Fruit fly (Drosophila melanogaster) whole organism, embryonic: ENCODE data around the gene CG17140.

Experiments
- Adf1 ChIP-seq: fragments of 200-800 bp; sonication (Bioruptor generic); IDR thresholded peaks from 2 replicates; pipeline ENCODE4 v1.3.6; 2022; ENCODE audit warnings: missing biosample characterization, missing genetic modification characterization
- Aef1 ChIP-seq: fragments of 200-800 bp; sonication (Bioruptor generic); IDR thresholded peaks from 3 replicates; pipeline ENCODE4 v1.3.6; 2022; ENCODE audit warnings: missing biosample characterization, missing genetic modification characterization
- Blimp-1 ChIP-seq: fragments of 200-800 bp; sonication (Bioruptor generic); optimal IDR thresholded peaks from 3 replicates; lab custom pipeline; 2018; ENCODE audit warnings: missing biosample characterization, missing genetic modification characterization, mild to moderate bottlenecking, moderate library complexity, missing genetic modification reagents
- CG10321 ChIP-seq: fragments of 200-800 bp; sonication (Bioruptor generic); IDR thresholded peaks from 2 replicates; pipeline ENCODE4 v1.3.6; 2022; ENCODE audit warnings: missing biosample characterization, missing genetic modification characterization
- CG10462 ChIP-seq: fragments of 200-800 bp; sonication (Bioruptor generic); optimal IDR thresholded peaks from 2 replicates; lab custom pipeline; 2016; ENCODE audit warnings: missing biosample characterization, missing genetic modification characterization
- CG11723 ChIP-seq: fragments of 200-800 bp; sonication (Bioruptor generic); optimal IDR thresholded peaks from 2 replicates; lab custom pipeline; 2017; ENCODE audit warnings: missing biosample characterization, mild to moderate bottlenecking, missing genetic modification characterization
- CG12942 ChIP-seq: fragments of 200-800 bp; sonication (Bioruptor generic); optimal IDR thresholded peaks from 3 replicates; lab custom pipeline; 2016; ENCODE audit warnings: missing biosample characterization, missing genetic modification characterization
- CG13123 ChIP-seq: fragments of 200-800 bp; sonication (Bioruptor generic); optimal IDR thresholded peaks from 2 replicates; lab custom pipeline; 2016; ENCODE audit warnings: missing biosample characterization, missing genetic modification characterization
- CG14050 ChIP-seq: fragments of 200-800 bp; sonication (Bioruptor generic); IDR thresholded peaks from 3 replicates; pipeline ENCODE4 v1.3.6; 2022; ENCODE audit warnings: missing biosample characterization, missing genetic modification characterization
- CG15601 ChIP-seq: fragments of 200-800 bp; sonication (Bioruptor generic); optimal IDR thresholded peaks from 3 replicates; lab custom pipeline; 2019; ENCODE audit warnings: missing biosample characterization, mild to moderate bottlenecking, missing genetic modification characterization, moderate library complexity
- CG1602 ChIP-seq: fragments of 200-800 bp; sonication (Bioruptor generic); optimal IDR thresholded peaks from 3 replicates; lab custom pipeline; 2016; ENCODE audit warnings: missing biosample characterization, missing genetic modification characterization
- CG18262 ChIP-seq: fragments of 200-800 bp; optimal IDR thresholded peaks from 3 replicates; lab custom pipeline; 2019; ENCODE audit warnings: missing biosample characterization, mild to moderate bottlenecking, missing genetic modification characterization, moderate library complexity
- CG2712 ChIP-seq: fragments of 200-800 bp; optimal IDR thresholded peaks from 3 replicates; lab custom pipeline; 2019; ENCODE audit warnings: missing biosample characterization, mild to moderate bottlenecking, missing genetic modification characterization, moderate library complexity
- CG30403 ChIP-seq: fragments of 200-800 bp; sonication (Bioruptor generic); optimal IDR thresholded peaks from 3 replicates; lab custom pipeline; 2016; ENCODE audit warnings: missing biosample characterization, missing genetic modification characterization
- CG31224 ChIP-seq: fragments of 200-800 bp; sonication (Bioruptor generic); IDR thresholded peaks from 2 replicates; pipeline ENCODE4 v1.3.6; 2022; ENCODE audit warnings: missing biosample characterization, missing genetic modification characterization
- CG3281 ChIP-seq: fragments of 200-800 bp; sonication (Bioruptor generic); optimal IDR thresholded peaks from 3 replicates; lab custom pipeline; 2017; ENCODE audit warnings: missing biosample characterization, mild to moderate bottlenecking, missing genetic modification characterization
- CG6254 ChIP-seq: fragments of 200-800 bp; sonication (Bioruptor generic); optimal IDR thresholded peaks from 3 replicates; lab custom pipeline; 2017; ENCODE audit warnings: mild to moderate bottlenecking, missing biosample characterization, missing genetic modification reagents, missing genetic modification characterization
- CG6272 ChIP-seq: fragments of 200-800 bp; sonication (Bioruptor generic); IDR thresholded peaks from 2 replicates; pipeline ENCODE4 v1.3.6; 2022; ENCODE audit warnings: missing biosample characterization, missing genetic modification characterization
- CG6765 ChIP-seq: fragments of 200-800 bp; sonication (Bioruptor generic); optimal IDR thresholded peaks from 3 replicates; lab custom pipeline; 2017; ENCODE audit warnings: missing biosample characterization, mild to moderate bottlenecking, missing genetic modification characterization
- CG7963 ChIP-seq: fragments of 200-800 bp; sonication (Bioruptor generic); IDR thresholded peaks from 3 replicates; pipeline ENCODE4 v1.3.6; 2022; ENCODE audit warnings: missing biosample characterization, missing genetic modification characterization; ENCODE audit not compliant: partially characterized antibody
- CG8089 ChIP-seq: fragments of 200-800 bp; sonication (Bioruptor generic); optimal IDR thresholded peaks from 3 replicates; lab custom pipeline; 2016; ENCODE audit warnings: missing biosample characterization, missing genetic modification characterization
- CTCF ChIP-seq: fragments of 200-800 bp; sonication (Bioruptor generic); optimal IDR thresholded peaks from 2 replicates; lab custom pipeline; 2017; ENCODE audit warnings: missing biosample characterization, mild to moderate bottlenecking, missing genetic modification characterization, moderate library complexity
- Camta ChIP-seq: fragments of 200-800 bp; sonication (Bioruptor generic); optimal IDR thresholded peaks from 2 replicates; lab custom pipeline; 2016; ENCODE audit warnings: missing biosample characterization, missing genetic modification characterization
- Deaf1 ChIP-seq: fragments of 200-800 bp; optimal IDR thresholded peaks from 3 replicates; lab custom pipeline; 2019; ENCODE audit warnings: missing biosample characterization, mild to moderate bottlenecking, missing genetic modification characterization, moderate library complexity
- Eip74EF ChIP-seq, 2 experiments: fragments of 200-800 bp in 1 of 2; fragments of >200 bp in 1 of 2; sonication (Bioruptor generic) in 1 of 2; optimal IDR thresholded peaks; 2 replicates each; lab custom pipeline; 2017 to 2019; ENCODE audit warnings: missing biosample characterization in 2 of 2, missing genetic modification characterization in 2 of 2, mild to moderate bottlenecking in 1 of 2, moderate library complexity in 1 of 2
- Ets65A ChIP-seq: fragments of 200-800 bp; sonication (Bioruptor generic); peaks from one replicate; lab custom pipeline; 2016; ENCODE audit warnings: missing biosample characterization, missing genetic modification characterization
- Hand ChIP-seq: fragments of 200-800 bp; sonication (Bioruptor generic); optimal IDR thresholded peaks from 2 replicates; lab custom pipeline; 2017; ENCODE audit warnings: mild to moderate bottlenecking, missing biosample characterization, missing genetic modification reagents, missing genetic modification characterization
- HmgZ ChIP-seq: fragments of 200-800 bp; sonication (Bioruptor generic); optimal IDR thresholded peaks from 2 replicates; lab custom pipeline; 2018; ENCODE audit warnings: missing biosample characterization, mild to moderate bottlenecking, missing genetic modification characterization
- Hmr ChIP-seq: fragments of 200-800 bp; sonication (Bioruptor generic); optimal IDR thresholded peaks from 3 replicates; lab custom pipeline; 2017; ENCODE audit warnings: mild to moderate bottlenecking, missing biosample characterization, missing genetic modification reagents, missing genetic modification characterization
- Hmx ChIP-seq: fragments of 200-800 bp; sonication (Bioruptor generic); optimal IDR thresholded peaks from 2 replicates; lab custom pipeline; 2016; ENCODE audit warnings: missing biosample characterization, missing genetic modification characterization
- NC2α ChIP-seq: fragments of 200-800 bp; sonication (Bioruptor generic); optimal IDR thresholded peaks from 2 replicates; lab custom pipeline; 2016; ENCODE audit warnings: missing biosample characterization, missing genetic modification characterization
- NC2β ChIP-seq: fragments of 200-800 bp; sonication (Bioruptor generic); optimal IDR thresholded peaks from 2 replicates; lab custom pipeline; 2016; ENCODE audit warnings: missing biosample characterization, missing genetic modification characterization
- NFAT ChIP-seq: fragments of 200-800 bp; sonication (Bioruptor generic); IDR thresholded peaks from 2 replicates; pipeline ENCODE4 v1.3.6; 2022; ENCODE audit warnings: missing biosample characterization, missing genetic modification characterization
- Optix ChIP-seq: fragments of 200-800 bp; sonication (Bioruptor generic); IDR thresholded peaks from 3 replicates; pipeline ENCODE4 v1.3.6; 2022; ENCODE audit warnings: missing biosample characterization, missing genetic modification characterization
- Spps ChIP-seq: fragments of 200-800 bp; sonication (Bioruptor generic); optimal IDR thresholded peaks from 2 replicates; lab custom pipeline; 2018; ENCODE audit warnings: missing biosample characterization, mild to moderate bottlenecking, missing genetic modification characterization
- Stat92E ChIP-seq, 3 experiments: fragments of >200 bp in 2 of 3; fragments of 200-800 bp in 1 of 3; sonication (Bioruptor generic) in 1 of 3; optimal IDR thresholded peaks; 2 replicates each; lab custom pipeline; 2017 to 2019; ENCODE audit warnings: missing biosample characterization in 3 of 3, missing genetic modification characterization in 3 of 3, mild to moderate bottlenecking in 1 of 3, moderate library complexity in 1 of 3
- TFAM ChIP-seq: fragments of 200-800 bp; sonication (Bioruptor generic); optimal IDR thresholded peaks from 2 replicates; lab custom pipeline; 2017; ENCODE audit warnings: missing biosample characterization, missing genetic modification characterization, inconsistent platforms
- Tbp ChIP-seq: fragments of >200 bp; optimal IDR thresholded peaks from 2 replicates; lab custom pipeline; 2018; ENCODE audit warnings: missing biosample characterization, missing genetic modification characterization
- bowl ChIP-seq: fragments of 200-800 bp; sonication (Bioruptor generic); IDR thresholded peaks from 2 replicates; pipeline ENCODE4 v1.3.6; 2022; ENCODE audit warnings: missing biosample characterization, missing genetic modification characterization
- cwo ChIP-seq: fragments of 200-800 bp; sonication (Bioruptor generic); optimal IDR thresholded peaks from 3 replicates; lab custom pipeline; 2017; ENCODE audit warnings: missing biosample characterization, missing genetic modification characterization, mild to moderate bottlenecking, moderate library complexity, missing genetic modification reagents
- dpn ChIP-seq, 2 experiments: fragments of 200-800 bp; sonication (Bioruptor generic); optimal IDR thresholded peaks; 3 replicates each; lab custom pipeline; 2016; ENCODE audit warnings: missing biosample characterization in 2 of 2, missing genetic modification characterization in 2 of 2
- gro ChIP-seq: fragments of 200-800 bp; sonication (Bioruptor generic); optimal IDR thresholded peaks from 2 replicates; lab custom pipeline; 2016; ENCODE audit warnings: missing biosample characterization, missing genetic modification characterization
- jing ChIP-seq: fragments of 200-800 bp; sonication (Bioruptor generic); optimal IDR thresholded peaks from 2 replicates; lab custom pipeline; 2018; ENCODE audit warnings: missing biosample characterization, mild to moderate bottlenecking, missing genetic modification characterization
- row ChIP-seq: fragments of 200-800 bp; sonication (Bioruptor generic); IDR thresholded peaks from 3 replicates; pipeline ENCODE4 v1.3.6; 2022; ENCODE audit warnings: missing biosample characterization, missing genetic modification characterization
- sc ChIP-seq, 3 experiments: fragments of >200 bp in 2 of 3; fragments of 200-800 bp in 1 of 3; sonication (Bioruptor generic) in 1 of 3; optimal IDR thresholded peaks; 2 replicates in 2 of 3; 3 replicates in 1 of 3; lab custom pipeline; 2017; ENCODE audit warnings: mild to moderate bottlenecking in 1 of 3, missing biosample characterization in 1 of 3, missing genetic modification characterization in 1 of 3, missing genetic modification reagents in 1 of 3
- sob ChIP-seq: fragments of 200-800 bp; sonication (Bioruptor generic); IDR thresholded peaks from 2 replicates; pipeline ENCODE4 v1.3.6; 2022; ENCODE audit warnings: missing biosample characterization, missing genetic modification characterization
- ssp ChIP-seq: fragments of 200-800 bp; sonication (Bioruptor generic); IDR thresholded peaks from 2 replicates; pipeline ENCODE4 v1.3.6; 2022; ENCODE audit warnings: missing biosample characterization, missing genetic modification characterization
- toy ChIP-seq: fragments of 200-800 bp; sonication (Bioruptor generic); IDR thresholded peaks from 2 replicates; pipeline ENCODE4 v1.3.6; 2022; ENCODE audit warnings: missing biosample characterization, missing genetic modification characterization
- zf30C ChIP-seq: fragments of 200-800 bp; sonication (Bioruptor generic); optimal IDR thresholded peaks from 3 replicates; lab custom pipeline; 2018; ENCODE audit warnings: missing biosample characterization, mild to moderate bottlenecking, missing genetic modification characterization

The CG17140 gene

dm6 chr2L:10858064-10859047 is 12.9 kb upstream of the CG17140 start, which contains the start of the genes aurB and Stam (continued):
- TF ChIP-seq Eip74EF (GFP tag; optimal IDR thresholded peaks at IDR 0.05; lab: Kevin White, UChicago): no peak
- no peak for TF ChIP-seq gro (GFP tag; lab: Kevin White, UChicago)
- TF ChIP-seq CG18262 (tag; lab: Kevin White, UChicago): peak; percentile 69
- peak; percentile 81 for TF ChIP-seq row (GFP tag; lab: Robert Waterston, UW)
- TF ChIP-seq CG6254 (GFP tag; lab: Kevin White, UChicago): peak; percentile 18
- peak; percentile 61 for TF ChIP-seq CG3281 (GFP tag; lab: Kevin White, UChicago)
- no peak for TF ChIP-seq Hand (GFP tag; lab: Kevin White, UChicago)
- peak; percentile 23; the same call in 1 of the 3 replicates for TF ChIP-seq Aef1 (GFP tag; lab: Robert Waterston, UW)
- peak; percentile 57 for TF ChIP-seq Blimp-1 (GFP tag; lab: Kevin White, UChicago)
- no peak for TF ChIP-seq NC2α (GFP tag; lab: Kevin White, UChicago)
- TF ChIP-seq CG13123 (GFP tag; lab: Kevin White, UChicago): no peak
- TF ChIP-seq Hmr (GFP tag; lab: Kevin White, UChicago): peak; percentile 55
- no peak for TF ChIP-seq CG14050 (GFP tag; lab: Robert Waterston, UW)
- TF ChIP-seq CG6765 (GFP tag; lab: Kevin White, UChicago): no peak
- peak; percentile 32 for TF ChIP-seq cwo (GFP tag; lab: Kevin White, UChicago)
- no peak for TF ChIP-seq bowl
- TF ChIP-seq NC2β: no peak
- no peak for TF ChIP-seq jing (GFP tag; lab: Kevin White, UChicago)
- no peak for TF ChIP-seq HmgZ (tag; lab: Kevin White, UChicago)
- no peak for TF ChIP-seq CG6272 (GFP tag; lab: Robert Waterston, UW)
- no peak for TF ChIP-seq Tbp
- TF ChIP-seq CG1602 (GFP tag; lab: Kevin White, UChicago): peak; percentile 46
- TF ChIP-seq Hmx (GFP tag; lab: Kevin White, UChicago): no peak
- TF ChIP-seq CTCF: no peak
- no peak for TF ChIP-seq toy
- TF ChIP-seq dpn (GFP tag; optimal IDR thresholded peaks at IDR 0.05; lab: Kevin White, UChicago): peak in 1 of 2 experiments; percentile 43
- TF ChIP-seq sob (GFP tag; lab: Robert Waterston, UW): no peak
- peak; percentile 56 for TF ChIP-seq Ets65A (GFP tag; lab: Kevin White, UChicago)
- peak; percentile 32 for TF ChIP-seq CG12942 (GFP tag; lab: Kevin White, UChicago)
- TF ChIP-seq Adf1 (GFP tag; lab: Robert Waterston, UW): no peak
- TF ChIP-seq CG31224 (GFP tag; lab: Robert Waterston, UW): no peak
- TF ChIP-seq CG8089 (GFP tag; lab: Kevin White, UChicago): no peak
- no peak for TF ChIP-seq Optix (GFP tag; lab: Robert Waterston, UW)
- no peak for TF ChIP-seq CG7963
- TF ChIP-seq CG15601: peak; percentile 34
- TF ChIP-seq CG11723 (GFP tag; lab: Kevin White, UChicago): no peak
- TF ChIP-seq CG10462 (GFP tag; lab: Kevin White, UChicago): no peak
- TF ChIP-seq sc (optimal IDR thresholded peaks at IDR 0.05; lab: Kevin White, UChicago): no peak
- TF ChIP-seq sc (GFP tag; optimal IDR thresholded peaks at IDR 0.05; lab: Kevin White, UChicago): peak; percentile 41
- TF ChIP-seq TFAM (GFP tag; lab: Kevin White, UChicago): no peak
- no peak for TF ChIP-seq CG10321
- TF ChIP-seq Camta: no peak
- TF ChIP-seq NFAT (GFP tag; lab: Robert Waterston, UW): peak; percentile 21; the same call in 1 of the 2 replicates
- peak; percentile 57 for TF ChIP-seq CG30403 (GFP tag; lab: Kevin White, UChicago)
- peak; percentile 78 for TF ChIP-seq CG2712 (tag; lab: Kevin White, UChicago)
- no peak for TF ChIP-seq Spps
- TF ChIP-seq Stat92E (GFP tag; optimal IDR thresholded peaks at IDR 0.05; lab: Kevin White, UChicago): no peak
- no peak for TF ChIP-seq zf30C
- 0 out of 2 replicates have a peak, but pooled peaks have one; percentile 34 for TF ChIP-seq ssp (GFP tag; lab: Robert Waterston, UW)
- peak; percentile 10 for TF ChIP-seq Deaf1 (tag; lab: Kevin White, UChicago)
